Fruit fly (Drosophila melanogaster) whole organism, prepupa: ENCODE data around the gene pps.

Experiments used
- Blimp-1 ChIP-seq: fragments of 200-800 bp; sonication (Bioruptor generic); optimal IDR thresholded peaks from 3 replicates; lab custom pipeline; 2017; ENCODE audit warnings: missing biosample characterization, missing genetic modification characterization, mild to moderate bottlenecking, moderate library complexity, missing genetic modification reagents
- CG10669 ChIP-seq: fragments of 200-800 bp; sonication (Bioruptor generic); optimal IDR thresholded peaks from 3 replicates; lab custom pipeline; 2018; ENCODE audit warnings: missing biosample characterization, mild to moderate bottlenecking, missing genetic modification characterization, moderate library complexity
- CG15336 ChIP-seq: fragments of 200-800 bp; sonication (Bioruptor generic); IDR thresholded peaks from 2 replicates; pipeline ENCODE4 v1.3.6; 2022; ENCODE audit warnings: missing biosample characterization, missing genetic modification characterization
- CG16779 ChIP-seq: fragments of 200-800 bp; sonication (Bioruptor generic); optimal IDR thresholded peaks from 3 replicates; lab custom pipeline; 2017; ENCODE audit warnings: missing biosample characterization, mild to moderate bottlenecking, missing genetic modification characterization
- CG3032 ChIP-seq: fragments of 200-800 bp; optimal IDR thresholded peaks from 2 replicates; lab custom pipeline; 2019; ENCODE audit warnings: missing biosample characterization, mild to moderate bottlenecking, missing genetic modification characterization, moderate library complexity
- CG4318 ChIP-seq: fragments of 200-800 bp; sonication (Bioruptor generic); optimal IDR thresholded peaks from 3 replicates; lab custom pipeline; 2017; ENCODE audit warnings: missing biosample characterization, mild to moderate bottlenecking, missing genetic modification characterization
- CG8119 ChIP-seq: fragments of 200-800 bp; sonication (Bioruptor generic); IDR thresholded peaks from 3 replicates; pipeline ENCODE4 v1.3.6; 2022; ENCODE audit warnings: missing biosample characterization, missing genetic modification characterization
- Eip75B ChIP-seq: fragments of 200-800 bp; sonication (Bioruptor generic); optimal IDR thresholded peaks from 3 replicates; lab custom pipeline; 2016; ENCODE audit warnings: missing biosample characterization, missing genetic modification characterization
- Hr38 ChIP-seq: sonication (Bioruptor generic); optimal IDR thresholded peaks from 2 replicates; lab custom pipeline; 2016; ENCODE audit warnings: missing biosample characterization, missing genetic modification characterization
- Hr39 ChIP-seq: fragments of 200-800 bp; sonication (Bioruptor generic); optimal IDR thresholded peaks from 2 replicates; lab custom pipeline; 2016; ENCODE audit warnings: missing biosample characterization, missing genetic modification characterization
- Lpt ChIP-seq: fragments of 200-800 bp; sonication (Bioruptor generic); optimal IDR thresholded peaks from 3 replicates; lab custom pipeline; 2016; ENCODE audit warnings: missing biosample characterization, missing genetic modification characterization
- OdsH ChIP-seq: fragments of 200-800 bp; sonication (Bioruptor generic); optimal IDR thresholded peaks from 3 replicates; lab custom pipeline; 2016; ENCODE audit warnings: missing biosample characterization, missing genetic modification characterization
- Smox ChIP-seq: fragments of 200-800 bp; sonication (Bioruptor generic); optimal IDR thresholded peaks from 3 replicates; lab custom pipeline; 2016; ENCODE audit warnings: missing biosample characterization, missing genetic modification characterization
- eg ChIP-seq: fragments of 200-800 bp; sonication (Bioruptor generic); IDR thresholded peaks from 3 replicates; pipeline ENCODE4 v1.3.6; 2022; ENCODE audit warnings: missing biosample characterization, missing genetic modification characterization

dm6 chr3R:12405928-12406234 lies 7.7 kb upstream of the pps start, which contains the start of gene Cyp9f2:
- TF ChIP-seq Lpt = no peak
- TF ChIP-seq CG10669 (GFP tag; lab: Kevin White, UChicago) = no peak
- TF ChIP-seq CG16779 (tag; lab: Kevin White, UChicago) = no peak
- TF ChIP-seq Hr38 (GFP tag; lab: Kevin White, UChicago) = no peak
- no peak for TF ChIP-seq CG8119 (GFP tag; lab: Robert Waterston, UW)
- TF ChIP-seq Smox (GFP tag; lab: Kevin White, UChicago) = no peak
- TF ChIP-seq OdsH = no peak
- no peak for TF ChIP-seq Eip75B (GFP tag; lab: Kevin White, UChicago)
- TF ChIP-seq Blimp-1 (GFP tag; lab: Kevin White, UChicago) = no peak
- no peak for TF ChIP-seq CG15336 (GFP tag; lab: Robert Waterston, UW)
- TF ChIP-seq CG4318 (GFP tag; lab: Kevin White, UChicago) = no peak
- TF ChIP-seq CG3032 (tag; lab: Kevin White, UChicago) = no peak
- TF ChIP-seq Hr39 (GFP tag; lab: Kevin White, UChicago) = no peak
- TF ChIP-seq eg (GFP tag; lab: Robert Waterston, UW) = no peak
